Worm (Caenorhabditis elegans) whole organism, early embryonic: ENCODE data around the gene inpp-1.

Experiments
- B0310.2 ChIP-seq: sonication (generic microtip); optimal IDR thresholded peaks from 2 replicates; lab custom pipeline; 2016; ENCODE audit warnings: mild to moderate bottlenecking, missing genetic modification characterization, missing compliant biosample characterization
- F13C5.2 ChIP-seq: sonication (generic microtip); optimal IDR thresholded peaks from 2 replicates; lab custom pipeline; 2017; ENCODE audit warnings: mild to moderate bottlenecking, missing genetic modification characterization, inconsistent platforms, missing compliant biosample characterization
- aly-1 ChIP-seq: sonication (generic microtip); optimal IDR thresholded peaks from 2 replicates; lab custom pipeline; 2016; ENCODE audit warnings: missing genetic modification characterization, missing compliant biosample characterization
- ama-1 ChIP-seq: fragments of 150-350 bp; optimal IDR thresholded peaks from 2 replicates; lab custom pipeline; 2014
- ceh-13 ChIP-seq: fragments of 200-800 bp; sonication (Bioruptor generic); optimal IDR thresholded peaks from 2 replicates; lab custom pipeline; 2018; ENCODE audit warnings: mild to moderate bottlenecking, missing genetic modification characterization, missing compliant biosample characterization
- ceh-36 ChIP-seq: sonication (generic microtip); optimal IDR thresholded peaks from 2 replicates; lab custom pipeline; 2016; ENCODE audit warnings: missing genetic modification characterization, inconsistent platforms, missing compliant biosample characterization
- ets-7 ChIP-seq: sonication (generic microtip); optimal IDR thresholded peaks from 2 replicates; lab custom pipeline; 2016; ENCODE audit warnings: missing genotype, missing genetic modification characterization, missing compliant biosample characterization
- flt-1 ChIP-seq: fragments of 200-800 bp; sonication (Bioruptor generic); IDR thresholded peaks from 2 replicates; pipeline ENCODE4 v1.3.6; 2022; ENCODE audit warnings: missing genetic modification characterization, missing compliant biosample characterization
- hmbx-1 ChIP-seq: sonication (generic microtip); optimal IDR thresholded peaks from 2 replicates; lab custom pipeline; 2016; ENCODE audit warnings: mild to moderate bottlenecking, missing genetic modification characterization, missing compliant biosample characterization
- hmg-4 ChIP-seq: fragments of 200-800 bp; sonication (Bioruptor generic); optimal IDR thresholded peaks from 2 replicates; lab custom pipeline; 2018; ENCODE audit warnings: mild to moderate bottlenecking, missing genetic modification characterization, missing compliant biosample characterization
- hnd-1 ChIP-seq: sonication (generic microtip); optimal IDR thresholded peaks from 2 replicates; lab custom pipeline; 2016; ENCODE audit warnings: missing genetic modification characterization, missing compliant biosample characterization
- pes-1 ChIP-seq: fragments of 200-800 bp; sonication (Bioruptor generic); IDR thresholded peaks from 2 replicates; pipeline ENCODE4 v1.3.6; 2022; ENCODE audit warnings: missing genetic modification reagents, missing genetic modification characterization, missing compliant biosample characterization
- scrt-1 ChIP-seq: fragments of 200-800 bp; sonication (Bioruptor generic); IDR thresholded peaks from 2 replicates; pipeline ENCODE4 v1.3.6; 2022; ENCODE audit warnings: missing genetic modification characterization, missing compliant biosample characterization
- sea-1 ChIP-seq: fragments of 200-800 bp; sonication (Bioruptor generic); conservative IDR thresholded peaks from 2 replicates; pipeline ENCODE4 v1.3.6; 2022; ENCODE audit warnings: missing genetic modification characterization, missing compliant biosample characterization
- tbx-11 ChIP-seq: fragments of 200-800 bp; sonication (Bioruptor generic); IDR thresholded peaks from 2 replicates; pipeline ENCODE4 v1.3.6; 2022; ENCODE audit warnings: missing genetic modification characterization, missing compliant biosample characterization
- tbx-37 ChIP-seq: fragments of 200-800 bp; sonication (Bioruptor generic); conservative IDR thresholded peaks from 2 replicates; pipeline ENCODE4 v1.3.6; 2022; ENCODE audit warnings: missing genetic modification reagents, missing genetic modification characterization, missing compliant biosample characterization
- tra-4 ChIP-seq: sonication (generic microtip); optimal IDR thresholded peaks from 2 replicates; lab custom pipeline; 2017; ENCODE audit warnings: missing genetic modification characterization, missing compliant biosample characterization

inpp-1 gene

DNA sequence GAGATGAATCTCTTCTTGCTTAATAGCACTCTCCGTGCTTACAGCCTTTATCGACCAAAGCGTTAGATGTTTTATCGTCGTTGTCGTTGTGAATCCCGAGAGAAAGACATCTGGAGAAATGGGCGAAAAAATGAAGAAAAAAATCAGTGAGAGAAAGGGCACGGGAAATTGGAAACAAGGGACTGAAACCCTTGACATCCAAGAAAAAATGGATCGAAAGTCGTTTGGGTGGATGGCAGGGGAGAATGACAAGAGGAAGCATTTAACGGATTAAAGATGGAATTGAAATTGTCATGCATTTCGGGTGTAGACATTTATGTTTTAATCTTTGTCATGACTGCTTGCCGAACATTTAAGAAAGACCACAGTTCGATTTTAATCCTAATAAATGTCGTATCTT lies at the start of gene inpp-1:
Gene inpp-1 (minus strand): TSS at position 101 of the 400 bp plus-strand sequence.
- TF ChIP-seq scrt-1 (GFP tag; lab: Robert Waterston, UW) (no peak), flt-1 (GFP tag; lab: Robert Waterston, UW) (no peak)

DNA sequence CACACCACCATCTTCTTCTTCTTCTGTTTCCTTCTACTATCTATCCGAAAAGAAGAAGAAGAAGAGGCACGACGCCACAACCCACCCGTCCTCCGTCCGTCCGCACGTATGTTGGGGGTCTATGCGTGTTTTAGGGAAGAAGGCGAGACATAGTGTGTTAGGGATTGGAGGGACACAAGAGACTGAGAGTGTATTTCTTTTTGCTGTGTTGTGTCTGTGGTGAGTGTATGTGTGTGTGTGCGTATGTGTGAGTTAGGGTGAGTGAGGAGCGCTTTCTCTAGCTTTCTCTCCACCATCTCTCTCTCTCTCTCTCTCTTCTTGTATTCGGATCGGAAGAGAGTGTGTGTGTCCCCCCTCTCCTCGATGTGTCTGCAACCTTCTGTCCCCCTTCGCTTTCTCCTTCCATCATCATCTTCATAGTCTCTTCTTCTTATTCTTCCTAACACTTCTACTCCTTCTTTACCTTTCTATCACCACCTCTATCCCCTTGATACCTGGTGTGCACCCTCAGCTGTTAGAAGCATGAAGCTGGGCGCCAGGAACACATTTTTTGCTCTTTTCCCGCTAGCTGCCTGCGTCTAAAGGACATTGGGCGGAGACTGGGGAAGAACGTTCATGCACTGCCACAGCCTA lies 48.1 kb upstream of the inpp-1 start:
- TF ChIP-seq tbx-37 (GFP tag; lab: Robert Waterston, UW), result 0 out of 2 replicates have a peak, but pooled peaks have one; percentile 12
- TF ChIP-seq scrt-1 (GFP tag; lab: Robert Waterston, UW), result 0 out of 2 replicates have a peak, but pooled peaks have one; percentile 46
- TF ChIP-seq aly-1 (tag; lab: Kevin White, UChicago), result no peak
- no peak for TF ChIP-seq hnd-1 (tag; lab: Kevin White, UChicago)
- TF ChIP-seq ceh-13 (GFP tag; lab: Kevin White, UChicago), result no peak
- no peak for TF ChIP-seq tra-4
- TF ChIP-seq F13C5.2, result peak; percentile 82
- peak; percentile 95 for TF ChIP-seq hmg-4 (GFP tag; lab: Kevin White, UChicago)
- TF ChIP-seq ceh-36 (tag; lab: Kevin White, UChicago), result no peak
- TF ChIP-seq sea-1 (GFP tag; lab: Robert Waterston, UW), result peak; percentile 49; the same call in 1 of the 2 replicates
- TF ChIP-seq pes-1, result no peak
- peak; percentile 43 for TF ChIP-seq ama-1 (lab: Kevin White, UChicago)
- TF ChIP-seq flt-1 (GFP tag; lab: Robert Waterston, UW), result peak; percentile 2; the same call in 1 of the 2 replicates
- TF ChIP-seq tbx-11, result no peak; the same call in 1 of the 2 replicates
- TF ChIP-seq ets-7 (tag; lab: Kevin White, UChicago), result peak; percentile 46
- TF ChIP-seq hmbx-1, result no peak
- no peak for TF ChIP-seq B0310.2 (tag; lab: Kevin White, UChicago)

DNA sequence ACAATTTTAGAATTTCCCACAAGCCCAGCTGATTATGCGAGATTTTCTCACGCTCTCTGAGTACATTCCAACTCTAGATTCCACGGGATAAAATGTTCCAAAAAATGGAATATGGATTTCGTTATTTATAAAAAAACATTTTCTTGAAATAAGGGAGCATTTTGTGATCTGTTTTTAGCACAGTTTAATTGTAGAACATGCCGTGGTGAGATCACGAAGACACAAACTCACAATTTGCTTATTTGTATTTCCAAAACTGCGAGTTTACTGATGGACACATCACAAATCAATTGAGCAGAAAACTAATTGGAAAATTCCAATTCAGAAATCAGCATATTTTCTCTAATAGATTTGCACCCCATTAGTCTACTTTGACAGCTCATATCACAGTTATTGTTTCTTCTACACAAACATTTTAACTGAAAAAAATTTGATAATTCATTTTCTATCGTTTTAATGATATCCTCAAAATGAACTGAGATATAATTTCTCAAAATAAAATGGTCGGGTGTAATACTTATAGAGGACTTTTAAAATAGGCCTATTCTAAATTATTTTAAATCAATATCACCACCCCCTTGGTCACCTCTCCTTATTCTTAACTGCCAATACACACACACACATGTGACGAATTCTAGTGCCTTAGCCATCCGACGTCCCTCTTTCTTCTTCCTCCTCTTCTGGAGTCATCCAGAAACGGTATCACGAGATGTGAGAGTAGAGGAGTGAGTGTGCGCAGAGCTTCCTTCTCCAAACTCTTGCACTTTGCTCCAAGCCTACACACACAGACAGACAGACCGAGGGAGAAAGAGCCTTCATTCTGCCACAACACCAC lies 47.3 kb upstream of the inpp-1 start:
- TF ChIP-seq ceh-36 (tag; lab: Kevin White, UChicago) (no peak), aly-1 (tag; lab: Kevin White, UChicago) (peak; percentile 46)

DNA sequence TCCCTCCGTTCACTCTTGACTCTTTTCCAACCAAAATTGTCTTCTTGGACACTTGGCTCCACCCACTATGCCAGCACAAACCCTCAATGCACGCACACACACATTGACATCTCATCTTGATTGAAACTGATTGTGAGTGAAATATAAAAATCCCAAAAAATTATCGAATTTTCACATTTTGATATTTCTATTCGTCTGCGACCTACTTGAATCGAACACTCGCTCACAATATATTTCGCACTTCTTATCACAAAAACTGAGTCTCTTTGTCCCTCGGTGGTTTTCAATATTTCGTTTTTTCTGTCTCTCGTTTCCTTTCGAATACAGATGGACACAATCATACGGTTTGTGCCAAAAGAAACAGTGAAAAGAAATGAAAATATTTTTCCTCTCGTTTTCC lies 46.4 kb upstream of the inpp-1 start:
- no peak for TF ChIP-seq ceh-36 (tag; lab: Kevin White, UChicago)
- no peak for TF ChIP-seq ama-1 (lab: Kevin White, UChicago)
- no peak for TF ChIP-seq pes-1
- no peak for TF ChIP-seq hmg-4 (GFP tag; lab: Kevin White, UChicago)
- TF ChIP-seq tra-4, result no peak
- no peak for TF ChIP-seq tbx-11
- TF ChIP-seq hnd-1 (tag; lab: Kevin White, UChicago), result no peak

DNA sequence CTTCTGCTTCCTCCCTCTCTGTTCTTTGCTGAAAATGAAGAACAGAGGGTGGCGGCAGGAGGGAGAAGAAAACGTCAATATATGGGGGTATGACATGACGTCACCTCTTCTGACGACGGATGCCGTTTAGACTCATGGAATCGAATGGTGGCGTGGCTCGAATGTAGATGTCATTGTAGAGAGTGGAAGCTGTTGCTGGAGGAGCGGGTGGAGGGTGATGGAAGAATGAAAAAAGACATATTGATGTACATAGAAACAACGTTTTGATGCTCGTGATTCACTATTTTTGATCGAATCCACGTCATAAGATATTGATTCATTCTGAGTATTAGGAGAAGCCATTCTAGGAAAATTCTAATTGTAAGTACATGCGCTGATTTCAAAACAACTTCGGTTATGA lies 45.3 kb upstream of the inpp-1 start:
- TF ChIP-seq aly-1 (tag; lab: Kevin White, UChicago), result no peak
- TF ChIP-seq sea-1 (GFP tag; lab: Robert Waterston, UW), result no peak
- no peak for TF ChIP-seq flt-1 (GFP tag; lab: Robert Waterston, UW)
- TF ChIP-seq hnd-1 (tag; lab: Kevin White, UChicago), result no peak
- TF ChIP-seq tra-4, result no peak
- TF ChIP-seq hmbx-1, result no peak
- TF ChIP-seq F13C5.2, result no peak
- no peak for TF ChIP-seq tbx-11

DNA sequence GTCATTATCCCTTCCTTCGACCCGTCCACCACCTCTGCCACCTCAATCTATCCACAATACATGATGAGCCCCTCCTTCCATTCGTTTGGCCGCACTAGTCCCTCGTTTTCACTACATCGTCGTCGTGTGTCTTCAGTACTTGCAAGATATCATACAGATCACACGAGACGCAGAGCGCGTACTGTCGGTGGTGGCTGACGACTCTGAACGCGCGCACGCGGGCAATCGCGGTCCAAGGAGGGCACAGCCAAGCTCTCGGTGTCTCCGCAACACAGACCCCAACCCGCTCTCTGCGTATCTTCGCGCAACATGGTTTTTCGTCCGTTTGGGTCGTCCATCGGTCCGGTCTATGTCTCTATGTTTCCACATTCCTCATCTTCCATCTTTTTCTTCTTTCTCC lies 43.3 kb upstream of the inpp-1 start:
- TF ChIP-seq ceh-36 (tag; lab: Kevin White, UChicago) (peak; percentile 21), hmg-4 (GFP tag; lab: Kevin White, UChicago) (peak; percentile 94), tbx-11 (no peak), hmbx-1 (no peak), tbx-37 (GFP tag; lab: Robert Waterston, UW) (no peak), pes-1 (no peak), ceh-13 (GFP tag; lab: Kevin White, UChicago) (no peak), flt-1 (GFP tag; lab: Robert Waterston, UW) (no peak; the same call in 1 of the 2 replicates), tra-4 (no peak), scrt-1 (GFP tag; lab: Robert Waterston, UW) (peak; percentile 8; the same call in 1 of the 2 replicates), hnd-1 (tag; lab: Kevin White, UChicago) (no peak), B0310.2 (tag; lab: Kevin White, UChicago) (peak; percentile 0), ets-7 (tag; lab: Kevin White, UChicago) (no peak), F13C5.2 (peak; percentile 44), aly-1 (tag; lab: Kevin White, UChicago) (peak; percentile 68), ama-1 (lab: Kevin White, UChicago) (no peak), sea-1 (GFP tag; lab: Robert Waterston, UW) (no peak)

DNA sequence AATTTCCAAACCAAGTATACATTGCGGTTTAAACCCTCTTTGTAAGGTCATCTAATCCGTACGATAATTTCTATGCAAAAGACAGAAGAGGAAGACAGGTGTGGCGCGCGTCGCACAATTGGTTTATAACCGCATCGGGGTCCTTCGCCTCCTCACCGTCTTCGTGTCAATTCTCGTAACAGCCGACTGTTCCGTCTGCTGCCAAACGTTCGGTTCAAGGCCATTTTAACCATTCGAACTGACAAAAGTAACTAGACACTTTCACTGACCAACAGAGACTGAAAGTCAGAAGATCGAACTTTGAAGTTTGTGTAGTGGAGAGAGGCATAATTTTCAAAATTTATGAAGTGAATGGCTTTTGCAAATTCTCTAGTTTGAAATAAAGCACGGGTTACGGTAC lies 42.2 kb upstream of the inpp-1 start:
- TF ChIP-seq flt-1 (GFP tag; lab: Robert Waterston, UW) (no peak), F13C5.2 (no peak)

DNA sequence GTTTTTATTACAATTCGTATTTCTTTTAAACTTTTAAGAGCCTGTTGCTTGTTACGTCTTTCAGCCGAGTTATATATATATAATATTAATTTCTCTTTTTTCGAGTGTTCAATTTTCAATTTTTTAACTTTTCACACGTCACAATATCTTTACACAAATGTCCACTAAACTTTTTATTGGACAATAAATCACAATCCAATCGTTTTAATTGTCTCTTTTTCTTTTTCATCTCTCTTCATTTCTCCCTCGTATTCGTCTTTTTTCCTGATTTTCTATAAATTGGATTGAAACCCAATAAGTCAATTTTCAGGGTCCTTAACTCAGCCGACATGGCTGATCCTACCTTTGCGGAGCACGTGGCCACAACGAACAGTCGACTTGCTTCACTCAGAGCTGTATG lies 38.4 kb upstream of the inpp-1 start, which contains the start of gene miz-1:
Gene miz-1 (plus strand): TSS at position 301 of the 400 bp plus-strand sequence.
- TF ChIP-seq ets-7 (tag; lab: Kevin White, UChicago) (no peak), B0310.2 (tag; lab: Kevin White, UChicago) (no peak), hmbx-1 (no peak), hnd-1 (tag; lab: Kevin White, UChicago) (no peak), hmg-4 (GFP tag; lab: Kevin White, UChicago) (no peak), sea-1 (GFP tag; lab: Robert Waterston, UW) (no peak), pes-1 (no peak), scrt-1 (GFP tag; lab: Robert Waterston, UW) (no peak), ceh-13 (GFP tag; lab: Kevin White, UChicago) (no peak), aly-1 (tag; lab: Kevin White, UChicago) (no peak)
